Worm (Caenorhabditis elegans) whole organism, young adult: ENCODE data around the gene Y46H3D.1.

Source experiments
- ama-1 ChIP-seq, 3 experiments: fragments of 150-350 bp in 1 of 3; sonication (generic microtip) in 2 of 3; optimal IDR thresholded peaks; 2 replicates each; lab custom pipeline; 2014 to 2018; ENCODE audit warnings: missing biosample characterization in 2 of 3, missing genetic modification characterization in 2 of 3, missing genetic modification reagents in 2 of 3
- gei-17 ChIP-seq: fragments of 200-800 bp; sonication (Bioruptor generic); optimal IDR thresholded peaks from 2 replicates; lab custom pipeline; 2018; ENCODE audit warnings: mild to moderate bottlenecking, missing genetic modification characterization, missing compliant biosample characterization

DNA sequence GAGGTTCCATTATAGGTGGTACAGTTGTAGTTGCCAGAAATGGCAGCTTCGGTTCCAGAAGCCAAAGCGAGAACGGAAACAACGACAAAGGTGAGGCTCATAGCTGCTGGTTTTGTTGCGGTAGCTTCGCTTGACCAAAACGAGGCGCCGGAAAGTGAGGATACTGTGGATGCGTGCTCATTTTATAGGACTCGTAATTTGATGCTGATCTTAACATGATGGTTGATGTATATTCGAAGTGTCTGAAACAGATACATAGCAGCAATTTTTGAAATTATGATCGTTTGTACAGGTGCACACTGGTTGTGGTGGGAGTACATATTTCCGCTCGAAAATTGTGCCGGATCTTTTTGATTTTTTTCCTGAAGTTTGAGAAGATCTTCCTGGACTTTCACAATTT, 11.2 kb upstream of the Y46H3D.1 start, which contains the start of gene Y46H3D.8:
- TF ChIP-seq ama-1 (optimal IDR thresholded peaks at IDR 0.05; lab: Kevin White, UChicago) (no peak), ama-1 (GFP tag; optimal IDR thresholded peaks at IDR 0.05; lab: Kevin White, UChicago) (no peak), gei-17 (GFP tag; lab: Kevin White, UChicago) (no peak)
